Worm (Caenorhabditis elegans) whole organism, L1 larva: ENCODE results near the gene sfrp-1.

Experiments
- C16A3.4 ChIP-seq: fragments of 150-350 bp; optimal IDR thresholded peaks from 2 replicates; lab custom pipeline; 2014; ENCODE audit warnings: missing biosample characterization, missing genetic modification characterization
- F16B12.6 ChIP-seq: fragments of 150-350 bp; optimal IDR thresholded peaks from 2 replicates; lab custom pipeline; 2014; ENCODE audit warnings: missing biosample characterization, missing genetic modification characterization
- ceh-8 ChIP-seq: fragments of 200-800 bp; sonication (Bioruptor generic); optimal IDR thresholded peaks from 2 replicates; lab custom pipeline; 2018; ENCODE audit warnings: mild to moderate bottlenecking, missing genetic modification characterization, moderate library complexity, missing compliant biosample characterization
- ceh-88 ChIP-seq: fragments of 200-800 bp; sonication (Bioruptor generic); IDR thresholded peaks from 2 replicates; pipeline ENCODE4 v1.3.6; 2022; ENCODE audit warnings: missing genetic modification characterization, missing compliant biosample characterization
- dpl-1 ChIP-seq, 3 experiments: fragments of 150-350 bp in 2 of 3; sonication (generic microtip) in 1 of 3; optimal IDR thresholded peaks; 2 replicates each; lab custom pipeline; 2014 to 2017; ENCODE audit warnings: missing biosample characterization in 3 of 3, missing genetic modification characterization in 3 of 3, missing genetic modification reagents in 3 of 3
- dsc-1 ChIP-seq: sonication (generic microtip); optimal IDR thresholded peaks from 2 replicates; lab custom pipeline; 2016; ENCODE audit warnings: mild to moderate bottlenecking, missing genetic modification characterization, missing compliant biosample characterization
- efl-3 ChIP-seq: fragments of 200-800 bp; sonication (Bioruptor generic); optimal IDR thresholded peaks from 2 replicates; lab custom pipeline; 2018; ENCODE audit warnings: mild to moderate bottlenecking, missing genetic modification characterization, missing compliant biosample characterization
- egl-13 ChIP-seq: sonication (generic microtip); optimal IDR thresholded peaks from 2 replicates; lab custom pipeline; 2016; ENCODE audit warnings: missing genotype, missing genetic modification reagents, missing genetic modification characterization, missing compliant biosample characterization
- elt-2 ChIP-seq: sonication (generic microtip); optimal IDR thresholded peaks from 2 replicates; lab custom pipeline; 2016; ENCODE audit warnings: missing genetic modification characterization, mild to moderate bottlenecking, inconsistent platforms, missing compliant biosample characterization, missing genetic modification reagents
- elt-3 ChIP-seq, 6 experiments: fragments of 150-350 bp in 1 of 6; sonication (generic microtip); optimal IDR thresholded peaks; 2 replicates each; lab custom pipeline; 2017 to 2018; ENCODE audit warnings: missing biosample characterization in 6 of 6, missing genetic modification characterization in 6 of 6, inconsistent platforms in 1 of 6
- ets-5 ChIP-seq: fragments of 200-800 bp; sonication (Bioruptor generic); IDR thresholded peaks from 2 replicates; pipeline ENCODE4 v1.3.6; 2022; ENCODE audit warnings: missing genetic modification characterization, missing compliant biosample characterization
- fkh-10 ChIP-seq: sonication (generic microtip); optimal IDR thresholded peaks from 2 replicates; lab custom pipeline; 2017; ENCODE audit warnings: missing biosample characterization, missing genetic modification reagents, missing genetic modification characterization
- fkh-4 ChIP-seq: sonication (generic microtip); optimal IDR thresholded peaks from 2 replicates; lab custom pipeline; 2016; ENCODE audit warnings: missing compliant biosample characterization, missing genetic modification characterization, borderline replicate concordance
- grh-1 ChIP-seq: fragments of 200-800 bp; sonication (Bioruptor generic); IDR thresholded peaks from 2 replicates; pipeline ENCODE4 v1.3.6; 2022; ENCODE audit warnings: missing genetic modification reagents, missing genetic modification characterization, missing compliant biosample characterization
- hlh-17 ChIP-seq: fragments of 200-800 bp; sonication (Bioruptor generic); optimal IDR thresholded peaks from 2 replicates; lab custom pipeline; 2018; ENCODE audit warnings: missing genetic modification characterization, mild to moderate bottlenecking, missing compliant biosample characterization, moderate library complexity, borderline replicate concordance
- jun-1 ChIP-seq: fragments of 150-350 bp; optimal IDR thresholded peaks from 2 replicates; lab custom pipeline; 2014; ENCODE audit warnings: missing biosample characterization, missing genetic modification reagents, missing genetic modification characterization
- lin-14 ChIP-seq: fragments of 200-800 bp; sonication (Bioruptor generic); optimal IDR thresholded peaks from 2 replicates; lab custom pipeline; 2018; ENCODE audit warnings: mild to moderate bottlenecking, missing genetic modification characterization, moderate library complexity, missing compliant biosample characterization
- lin-15B ChIP-seq: fragments of 150-350 bp; sonication (generic microtip); optimal IDR thresholded peaks from 3 replicates; lab custom pipeline; 2014; ENCODE audit warnings: missing biosample characterization, missing genetic modification characterization
- lin-35 ChIP-seq, 2 experiments: fragments of 150-350 bp; optimal IDR thresholded peaks; 2 replicates each; lab custom pipeline; 2014; ENCODE audit warnings: missing biosample characterization in 2 of 2, missing genetic modification characterization in 2 of 2, missing genetic modification reagents in 2 of 2
- lin-39 ChIP-seq: fragments of 150-350 bp; optimal IDR thresholded peaks from 2 replicates; lab custom pipeline; 2014; ENCODE audit warnings: missing biosample characterization, missing genetic modification reagents, missing genetic modification characterization
- lir-3 ChIP-seq: sonication (generic microtip); optimal IDR thresholded peaks from 2 replicates; lab custom pipeline; 2016; ENCODE audit warnings: mild to moderate bottlenecking, missing genetic modification characterization, moderate library complexity, missing compliant biosample characterization; ENCODE audit not compliant: poor library complexity
- mab-9 ChIP-seq: fragments of 200-800 bp; sonication (Bioruptor generic); IDR thresholded peaks from 2 replicates; pipeline ENCODE4 v1.3.6; 2022; ENCODE audit warnings: missing genetic modification reagents, missing genetic modification characterization, missing compliant biosample characterization
- mef-2 ChIP-seq: fragments of 150-350 bp; optimal IDR thresholded peaks from 2 replicates; lab custom pipeline; 2014; ENCODE audit warnings: missing biosample characterization, missing genetic modification characterization
- mep-1 ChIP-seq: fragments of 150-350 bp; optimal IDR thresholded peaks from 2 replicates; lab custom pipeline; 2014; ENCODE audit warnings: missing biosample characterization, missing genetic modification characterization
- nhr-11 ChIP-seq: fragments of 150-350 bp; optimal IDR thresholded peaks from 2 replicates; lab custom pipeline; 2014; ENCODE audit warnings: missing biosample characterization, missing genetic modification characterization
- nhr-12 ChIP-seq: sonication (generic microtip); optimal IDR thresholded peaks from 2 replicates; lab custom pipeline; 2017; ENCODE audit warnings: missing biosample characterization, missing genetic modification characterization
- nhr-19 ChIP-seq: fragments of 200-800 bp; sonication (Bioruptor generic); conservative IDR thresholded peaks from 2 replicates; pipeline ENCODE4 v1.3.6; 2022; ENCODE audit warnings: missing genetic modification characterization, missing compliant biosample characterization
- nhr-20 ChIP-seq: sonication (generic microtip); optimal IDR thresholded peaks from 2 replicates; lab custom pipeline; 2016; ENCODE audit warnings: mild to moderate bottlenecking, missing genetic modification characterization, missing compliant biosample characterization
- nhr-237 ChIP-seq: fragments of 150-350 bp; optimal IDR thresholded peaks from 2 replicates; lab custom pipeline; 2014; ENCODE audit warnings: missing biosample characterization, missing genetic modification characterization
- nhr-28 ChIP-seq: fragments of 150-350 bp; optimal IDR thresholded peaks from 2 replicates; lab custom pipeline; 2014; ENCODE audit warnings: missing biosample characterization, missing genetic modification characterization
- nhr-47 ChIP-seq: sonication (generic microtip); optimal IDR thresholded peaks from 2 replicates; lab custom pipeline; 2016; ENCODE audit warnings: mild to moderate bottlenecking, missing genetic modification characterization, moderate library complexity, missing compliant biosample characterization
- nhr-71 ChIP-seq: sonication (generic microtip); optimal IDR thresholded peaks from 2 replicates; lab custom pipeline; 2016; ENCODE audit warnings: mild to moderate bottlenecking, missing genetic modification characterization, moderate library complexity, missing compliant biosample characterization
- nhr-76 ChIP-seq: sonication (generic microtip); optimal IDR thresholded peaks from 2 replicates; lab custom pipeline; 2017; ENCODE audit warnings: missing biosample characterization, missing genetic modification characterization
- nhr-84 ChIP-seq: sonication (generic microtip); optimal IDR thresholded peaks from 2 replicates; lab custom pipeline; 2017; ENCODE audit warnings: missing biosample characterization, missing genetic modification characterization
- nhr-85 ChIP-seq: sonication (generic microtip); peaks from one replicate; lab custom pipeline; 2016; ENCODE audit warnings: missing genetic modification characterization, inconsistent platforms, missing compliant biosample characterization
- pag-3 ChIP-seq: sonication (generic microtip); optimal IDR thresholded peaks from 2 replicates; lab custom pipeline; 2017; ENCODE audit warnings: missing genetic modification characterization, mild to moderate bottlenecking, missing compliant biosample characterization, antibody characterized with exemption, borderline replicate concordance; ENCODE audit not compliant: insufficient read depth
- pax-3 ChIP-seq: fragments of 200-800 bp; sonication (Bioruptor generic); optimal IDR thresholded peaks from 2 replicates; lab custom pipeline; 2018; ENCODE audit warnings: mild to moderate bottlenecking, missing genetic modification characterization, moderate library complexity, missing compliant biosample characterization
- pqm-1 ChIP-seq: sonication (generic microtip); optimal IDR thresholded peaks from 3 replicates; lab custom pipeline; 2017; ENCODE audit warnings: missing biosample characterization, missing genetic modification characterization
- rnt-1 ChIP-seq: sonication (generic microtip); optimal IDR thresholded peaks from 2 replicates; lab custom pipeline; 2016; ENCODE audit warnings: mild to moderate bottlenecking, missing genetic modification characterization, moderate library complexity, missing compliant biosample characterization
- skn-1 ChIP-seq: fragments of 150-350 bp; optimal IDR thresholded peaks from 2 replicates; lab custom pipeline; 2014; ENCODE audit warnings: missing biosample characterization, missing genetic modification characterization
- snpc-4 ChIP-seq: fragments of 150-350 bp; optimal IDR thresholded peaks from 2 replicates; lab custom pipeline; 2014; ENCODE audit warnings: missing biosample characterization, missing genetic modification characterization
- sptf-1 ChIP-seq: fragments of 150-350 bp; optimal IDR thresholded peaks from 2 replicates; lab custom pipeline; 2014; ENCODE audit warnings: missing biosample characterization, missing genetic modification characterization
- sup-37 ChIP-seq: fragments of 200-800 bp; sonication (Bioruptor generic); optimal IDR thresholded peaks from 2 replicates; lab custom pipeline; 2018; ENCODE audit warnings: mild to moderate bottlenecking, missing genetic modification characterization, missing compliant biosample characterization
- swsn-7 ChIP-seq: sonication (generic microtip); optimal IDR thresholded peaks from 2 replicates; lab custom pipeline; 2016; ENCODE audit warnings: missing genetic modification characterization, missing compliant biosample characterization
- tbx-2 ChIP-seq: sonication (generic microtip); optimal IDR thresholded peaks from 2 replicates; lab custom pipeline; 2016; ENCODE audit warnings: missing genetic modification characterization, missing compliant biosample characterization
- tlp-1 ChIP-seq: fragments of 150-350 bp; optimal IDR thresholded peaks from 2 replicates; lab custom pipeline; 2014; ENCODE audit warnings: missing biosample characterization, missing genetic modification characterization
- unc-130 ChIP-seq: fragments of 150-350 bp; optimal IDR thresholded peaks from 2 replicates; lab custom pipeline; 2017; ENCODE audit warnings: missing biosample characterization, missing genetic modification characterization, inconsistent platforms
- unc-62 ChIP-seq: fragments of 150-350 bp; optimal IDR thresholded peaks from 2 replicates; lab custom pipeline; 2014; ENCODE audit warnings: missing biosample characterization, missing genetic modification reagents, missing genetic modification characterization
- unc-86 ChIP-seq: sonication (generic microtip); optimal IDR thresholded peaks from 2 replicates; lab custom pipeline; 2016; ENCODE audit warnings: missing genetic modification characterization, missing compliant biosample characterization
- xbp-1 ChIP-seq: sonication (generic microtip); optimal IDR thresholded peaks from 2 replicates; lab custom pipeline; 2016; ENCODE audit warnings: missing genetic modification characterization, missing compliant biosample characterization
- zip-4 ChIP-seq: fragments of 200-800 bp; sonication (Bioruptor generic); optimal IDR thresholded peaks from 2 replicates; lab custom pipeline; 2018; ENCODE audit warnings: mild to moderate bottlenecking, missing genetic modification characterization, moderate library complexity, missing compliant biosample characterization
- ztf-11 ChIP-seq, 2 experiments: sonication (generic microtip); optimal IDR thresholded peaks; 2 replicates each; lab custom pipeline; 2016 to 2017; ENCODE audit warnings: missing genetic modification characterization in 2 of 2, missing biosample characterization in 1 of 2, missing compliant biosample characterization in 1 of 2

sfrp-1 gene

ce11 chrIV:6415149-6415548 is 12.9 kb upstream of the sfrp-1 start, which contains the start of gene exos-2:
TSS of gene exos-2 (plus strand) at chrIV:6415478.
- TF ChIP-seq dsc-1 (tag; lab: Kevin White, UChicago), result peak; percentile 47
- TF ChIP-seq C16A3.4, result peak; percentile 70
- TF ChIP-seq sup-37 (GFP tag; lab: Kevin White, UChicago), result no peak
- peak; percentile 65 for TF ChIP-seq xbp-1
- TF ChIP-seq snpc-4 (tag; lab: Kevin White, UChicago), result no peak
- TF ChIP-seq mep-1 (tag; lab: Kevin White, UChicago), result peak; percentile 65
- TF ChIP-seq zip-4 (GFP tag; lab: Kevin White, UChicago), result no peak
- no peak for TF ChIP-seq nhr-28 (tag; lab: Kevin White, UChicago)
- no peak for TF ChIP-seq fkh-4 (tag; lab: Kevin White, UChicago)
- no peak for TF ChIP-seq nhr-76 (tag; lab: Kevin White, UChicago)
- TF ChIP-seq lin-15B (tag; lab: Kevin White, UChicago), result peak; percentile 73
- TF ChIP-seq nhr-11, result no peak
- peak; percentile 63 for TF ChIP-seq swsn-7 (tag; lab: Kevin White, UChicago)
- no peak for TF ChIP-seq unc-62 (GFP tag; lab: Kevin White, UChicago)
- TF ChIP-seq mab-9 (GFP tag; lab: Robert Waterston, UW), result no peak
- TF ChIP-seq unc-130 (tag; lab: Kevin White, UChicago), result peak; percentile 81
- TF ChIP-seq ceh-8 (GFP tag; lab: Kevin White, UChicago), result peak; percentile 22
- no peak for TF ChIP-seq nhr-12
- no peak for TF ChIP-seq ets-5 (GFP tag; lab: Robert Waterston, UW)
- no peak for TF ChIP-seq tlp-1 (tag; lab: Kevin White, UChicago)
- peak in 1 of 6 experiments; percentile 34 for TF ChIP-seq elt-3 (tag; optimal IDR thresholded peaks at IDR 0.05; lab: Kevin White, UChicago)
- no peak for TF ChIP-seq fkh-10
- peak; percentile 60 for TF ChIP-seq unc-86 (tag; lab: Kevin White, UChicago)
- TF ChIP-seq dpl-1 (GFP tag; optimal IDR thresholded peaks at IDR 0.05; lab: Kevin White, UChicago), result peak; percentile 95 to 97 (median 96)
- TF ChIP-seq nhr-71 (tag; lab: Kevin White, UChicago), result peak; percentile 77
- TF ChIP-seq pag-3 (tag; lab: Kevin White, UChicago), result no peak
- TF ChIP-seq nhr-85 (tag; lab: Kevin White, UChicago), result peak; percentile 76
- TF ChIP-seq nhr-20 (tag; lab: Kevin White, UChicago), result peak; percentile 62
- peak; percentile 61 for TF ChIP-seq F16B12.6 (tag; lab: Kevin White, UChicago)
- peak; percentile 13 for TF ChIP-seq lir-3 (tag; lab: Kevin White, UChicago)
- TF ChIP-seq elt-2, result no peak
- TF ChIP-seq lin-39 (tag; lab: Kevin White, UChicago), result no peak
- TF ChIP-seq lin-14, result no peak
- peak in 1 of 2 experiments; percentile 9 for TF ChIP-seq ztf-11 (tag; optimal IDR thresholded peaks at IDR 0.05; lab: Kevin White, UChicago)
- TF ChIP-seq tbx-2 (tag; lab: Kevin White, UChicago), result peak; percentile 60
- no peak for TF ChIP-seq nhr-84
- peak; percentile 77 for TF ChIP-seq nhr-47 (tag; lab: Kevin White, UChicago)
- TF ChIP-seq nhr-237 (tag; lab: Kevin White, UChicago), result no peak
- no peak for TF ChIP-seq hlh-17 (GFP tag; lab: Kevin White, UChicago)
- no peak for TF ChIP-seq sptf-1 (tag; lab: Kevin White, UChicago)
- peak; percentile 36 for TF ChIP-seq skn-1
- TF ChIP-seq pqm-1 (tag; lab: Kevin White, UChicago), result no peak
- no peak for TF ChIP-seq mef-2 (tag; lab: Kevin White, UChicago)
- peak; percentile 50; the same call in 1 of the 2 replicates for TF ChIP-seq nhr-19 (GFP tag; lab: Robert Waterston, UW)
- TF ChIP-seq ceh-88, result peak; percentile 32; the same call in 1 of the 2 replicates
- no peak for TF ChIP-seq efl-3
- peak; percentile 19; the same call in 1 of the 2 replicates for TF ChIP-seq grh-1 (GFP tag; lab: Robert Waterston, UW)
- no peak for TF ChIP-seq pax-3 (tag; lab: Kevin White, UChicago)
- TF ChIP-seq lin-35 (GFP tag; optimal IDR thresholded peaks at IDR 0.05; lab: Kevin White, UChicago), result peak; percentile 98 to 99
- TF ChIP-seq jun-1 (tag; lab: Kevin White, UChicago), result no peak
- TF ChIP-seq rnt-1 (tag; lab: Kevin White, UChicago), result peak; percentile 80
- TF ChIP-seq egl-13 (tag; lab: Kevin White, UChicago), result no peak
